Fruit fly (Drosophila melanogaster) whole organism, wandering third instar larva: ENCODE data around the gene CG5966.
A peak's percentile ranks its signal among the peaks of the same experiment; 100 is the strongest.

Source experiments
- Abd-B ChIP-seq: fragments of >200 bp; optimal IDR thresholded peaks from 2 replicates; lab custom pipeline; 2017; ENCODE audit warnings: missing biosample characterization, missing genetic modification characterization
- CG32264 ChIP-seq: fragments of 200-800 bp; sonication (Bioruptor generic); optimal IDR thresholded peaks from 2 replicates; lab custom pipeline; 2016; ENCODE audit warnings: missing biosample characterization, missing genetic modification characterization
- CG9705 ChIP-seq: fragments of 200-800 bp; sonication (Bioruptor generic); optimal IDR thresholded peaks from 2 replicates; lab custom pipeline; 2018; ENCODE audit warnings: missing biosample characterization, mild to moderate bottlenecking, missing genetic modification characterization
- CrebA ChIP-seq: fragments of 200-800 bp; sonication (Bioruptor generic); optimal IDR thresholded peaks from 2 replicates; lab custom pipeline; 2016; ENCODE audit warnings: missing biosample characterization, mild to moderate bottlenecking, missing genetic modification characterization, borderline replicate concordance
- Dfd ChIP-seq: fragments of >200 bp; optimal IDR thresholded peaks from 2 replicates; lab custom pipeline; 2017; ENCODE audit warnings: missing biosample characterization, missing genetic modification characterization
- Dif ChIP-seq: fragments of 200-275, 200-300 bp; sonication (Bioruptor generic); optimal IDR thresholded peaks from 2 replicates; lab custom pipeline; 2018; ENCODE audit warnings: missing biosample characterization, missing genetic modification characterization; ENCODE audit not compliant: partially characterized antibody
- GATAd ChIP-seq: sonication (Bioruptor generic); optimal IDR thresholded peaks from 2 replicates; lab custom pipeline; 2016; ENCODE audit warnings: missing biosample characterization, missing genetic modification characterization
- HLH106 ChIP-seq: fragments of 200-800 bp; optimal IDR thresholded peaks from 3 replicates; lab custom pipeline; 2019; ENCODE audit warnings: missing biosample characterization, mild to moderate bottlenecking, missing genetic modification characterization, moderate library complexity
- Hnf4 ChIP-seq: fragments of 200-800 bp; sonication (Bioruptor generic); optimal IDR thresholded peaks from 2 replicates; lab custom pipeline; 2016; ENCODE audit warnings: missing biosample characterization, mild to moderate bottlenecking, missing genetic modification characterization
- Hr83 ChIP-seq: fragments of 200-300 bp; sonication (Bioruptor generic); optimal IDR thresholded peaks from 2 replicates; lab custom pipeline; 2016; ENCODE audit warnings: missing biosample characterization, mild to moderate bottlenecking, missing genetic modification characterization, moderate library complexity; ENCODE audit not compliant: poor library complexity, severe bottlenecking
- Jra ChIP-seq: sonication (Bioruptor generic); optimal IDR thresholded peaks from 2 replicates; lab custom pipeline; 2016; ENCODE audit warnings: missing biosample characterization, missing genetic modification characterization
- Mio ChIP-seq: sonication (Bioruptor generic); optimal IDR thresholded peaks from 2 replicates; lab custom pipeline; 2016; ENCODE audit warnings: missing biosample characterization, missing genetic modification characterization
- Myc ChIP-seq: fragments of >200 bp; optimal IDR thresholded peaks from 2 replicates; lab custom pipeline; 2017
- N ChIP-seq: fragments of >200 bp; optimal IDR thresholded peaks from 2 replicates; lab custom pipeline; 2018; ENCODE audit warnings: missing biosample characterization, missing external identifiers, missing genetic modification characterization
- OdsH ChIP-seq: fragments of 200-800 bp; sonication (Bioruptor generic); optimal IDR thresholded peaks from 2 replicates; lab custom pipeline; 2016; ENCODE audit warnings: missing biosample characterization, mild to moderate bottlenecking, missing genetic modification characterization
- Rel ChIP-seq, 2 experiments: fragments of 200-800 bp; sonication (Bioruptor generic) in 1 of 2; optimal IDR thresholded peaks; 2 replicates in 1 of 2; 3 replicates in 1 of 2; lab custom pipeline; 2016 to 2019; ENCODE audit warnings: mild to moderate bottlenecking in 2 of 2, missing biosample characterization in 2 of 2, missing genetic modification characterization in 2 of 2, moderate library complexity in 1 of 2
- Sp1 ChIP-seq: fragments of 200-800 bp; sonication (Bioruptor generic); optimal IDR thresholded peaks from 3 replicates; lab custom pipeline; 2019; ENCODE audit warnings: missing biosample characterization, mild to moderate bottlenecking, missing genetic modification characterization, moderate library complexity
- Vsx2 ChIP-seq: fragments of 200-300, 225-300 bp; sonication (Bioruptor generic); optimal IDR thresholded peaks from 2 replicates; lab custom pipeline; 2018; ENCODE audit warnings: missing biosample characterization, missing genetic modification characterization; ENCODE audit not compliant: partially characterized antibody
- br ChIP-seq: fragments of 200-800 bp; sonication (Bioruptor generic); optimal IDR thresholded peaks from 2 replicates; lab custom pipeline; 2016; ENCODE audit warnings: missing biosample characterization, missing genetic modification characterization
- brk ChIP-seq: fragments of 200-800 bp; sonication (Bioruptor generic); optimal IDR thresholded peaks from 2 replicates; lab custom pipeline; 2016; ENCODE audit warnings: missing biosample characterization, mild to moderate bottlenecking, missing genetic modification characterization
- dl ChIP-seq, 2 experiments: fragments of 175-275, 200-275 bp in 1 of 2; fragments of 200-275 bp in 1 of 2; sonication (Bioruptor generic); optimal IDR thresholded peaks; lab custom pipeline; 2018; ENCODE audit warnings: mild to moderate bottlenecking in 2 of 2, missing biosample characterization in 2 of 2, missing genetic modification characterization in 2 of 2, moderate library complexity in 2 of 2; ENCODE audit not compliant: partially characterized antibody in 2 of 2, insufficient read depth in 1 of 2
- dmrt93B ChIP-seq: fragments of 200-800 bp; sonication (Bioruptor generic); optimal IDR thresholded peaks from 2 replicates; lab custom pipeline; 2018; ENCODE audit warnings: missing biosample characterization, mild to moderate bottlenecking, missing genetic modification characterization
- dsf ChIP-seq: sonication (Bioruptor generic); optimal IDR thresholded peaks from 2 replicates; lab custom pipeline; 2016; ENCODE audit warnings: missing biosample characterization, missing genetic modification characterization, borderline replicate concordance
- ey ChIP-seq: fragments of 200-800 bp; sonication (Bioruptor generic); optimal IDR thresholded peaks from 2 replicates; lab custom pipeline; 2016; ENCODE audit warnings: missing biosample characterization, missing genetic modification characterization
- foxo ChIP-seq, 2 experiments: fragments of 200-800 bp; sonication (Bioruptor generic); optimal IDR thresholded peaks; 2 replicates in 1 of 2; 3 replicates in 1 of 2; lab custom pipeline; 2016 to 2017; ENCODE audit warnings: missing biosample characterization in 2 of 2, missing genetic modification characterization in 2 of 2
- fru ChIP-seq: fragments of 200-800 bp; sonication (Bioruptor generic); optimal IDR thresholded peaks from 3 replicates; lab custom pipeline; 2016; ENCODE audit warnings: missing biosample characterization, mild to moderate bottlenecking, missing genetic modification characterization
- h ChIP-seq: fragments of 200-800 bp; sonication (Bioruptor generic); optimal IDR thresholded peaks from 3 replicates; lab custom pipeline; 2016; ENCODE audit warnings: missing biosample characterization, mild to moderate bottlenecking, missing genetic modification characterization
- jim ChIP-seq: fragments of 175-275, 200-325 bp; sonication (Bioruptor generic); optimal IDR thresholded peaks from 2 replicates; lab custom pipeline; 2016; ENCODE audit warnings: missing biosample characterization, mild to moderate bottlenecking, missing genetic modification characterization
- lola ChIP-seq: fragments of >200 bp; optimal IDR thresholded peaks from 2 replicates; lab custom pipeline; 2017; ENCODE audit warnings: missing biosample characterization, missing genetic modification characterization
- pan ChIP-seq: fragments of >200 bp; optimal IDR thresholded peaks from 2 replicates; lab custom pipeline; 2017
- psq ChIP-seq: fragments of 200-800 bp; sonication (Bioruptor generic); optimal IDR thresholded peaks from 3 replicates; lab custom pipeline; 2017; ENCODE audit warnings: missing biosample characterization, mild to moderate bottlenecking, missing genetic modification characterization, moderate library complexity
- rgr ChIP-seq: fragments of 200-800 bp; sonication (Bioruptor generic); optimal IDR thresholded peaks from 3 replicates; lab custom pipeline; 2016; ENCODE audit warnings: missing biosample characterization, mild to moderate bottlenecking, missing genetic modification characterization
- sage ChIP-seq: fragments of 200-800 bp; sonication (Bioruptor generic); optimal IDR thresholded peaks from 2 replicates; lab custom pipeline; 2016; ENCODE audit warnings: missing biosample characterization, mild to moderate bottlenecking, missing genetic modification characterization
- sv ChIP-seq: fragments of 200-800 bp; sonication (Bioruptor generic); optimal IDR thresholded peaks from 3 replicates; lab custom pipeline; 2016; ENCODE audit warnings: missing biosample characterization, missing genetic modification characterization
- tai ChIP-seq: sonication (Bioruptor generic); optimal IDR thresholded peaks from 2 replicates; lab custom pipeline; 2016; ENCODE audit warnings: missing biosample characterization, missing genetic modification characterization
- usp ChIP-seq: fragments of >200 bp; optimal IDR thresholded peaks from 2 replicates; lab custom pipeline; 2017; ENCODE audit warnings: missing biosample characterization, missing genetic modification characterization
- woc ChIP-seq: sonication (Bioruptor generic); optimal IDR thresholded peaks from 2 replicates; lab custom pipeline; 2016; ENCODE audit warnings: missing biosample characterization, mild to moderate bottlenecking, missing genetic modification characterization

The CG5966 gene

DNA sequence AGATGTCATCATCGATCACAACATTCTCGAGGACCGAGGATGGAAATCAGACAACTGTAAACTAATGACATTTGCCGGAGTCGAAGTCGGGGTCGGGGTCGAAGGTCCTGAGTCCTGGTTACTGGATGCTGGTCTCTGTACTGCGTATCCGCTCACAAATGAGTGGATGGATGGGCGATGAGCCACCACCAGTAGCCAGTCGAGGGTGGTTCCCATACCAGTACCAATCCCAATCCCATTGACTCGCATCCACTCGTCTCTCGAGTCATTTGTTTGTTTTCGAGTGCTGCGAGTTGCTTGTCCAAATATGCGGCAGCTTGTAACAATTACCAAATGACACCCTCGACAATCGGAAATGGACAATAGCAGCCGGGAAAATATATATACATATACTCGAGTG is 44.2 kb downstream of the CG5966 start:
- TF ChIP-seq dl (GFP tag; optimal IDR thresholded peaks at IDR 0.05; lab: Kevin White, UChicago; ENCODE audit: insufficient read depth in 1 of 2, partially characterized antibody in 2 of 2) (no peak), rgr (GFP tag; lab: Kevin White, UChicago) (no peak), pan (lab: Kevin White, UChicago) (no peak), dsf (GFP tag; lab: Kevin White, UChicago) (no peak), Hnf4 (GFP tag; lab: Kevin White, UChicago) (no peak)

DNA sequence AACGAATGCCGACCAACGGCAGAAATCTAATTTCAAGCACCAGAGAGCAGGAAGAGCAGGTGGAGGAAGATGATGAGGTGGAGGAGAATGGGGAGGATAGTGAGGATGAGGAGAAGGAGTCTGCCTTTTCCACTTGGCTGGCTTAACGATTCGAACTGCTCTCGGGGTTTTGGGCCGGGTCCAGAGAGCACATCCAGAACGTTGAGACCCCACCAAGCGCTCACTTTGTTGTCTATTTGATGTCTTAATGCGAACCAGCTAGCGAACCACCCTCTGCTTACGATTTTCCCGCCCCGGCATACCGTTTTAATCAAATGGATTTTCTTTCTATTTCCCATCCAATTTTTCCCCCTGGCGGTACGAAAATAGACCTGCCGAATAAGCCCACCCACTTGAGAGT is 46.1 kb downstream of the CG5966 start:
- TF ChIP-seq usp (GFP tag; lab: Kevin White, UChicago) (no peak), brk (GFP tag; lab: Kevin White, UChicago) (no peak), woc (GFP tag; lab: Kevin White, UChicago) (no peak), dl (GFP tag; optimal IDR thresholded peaks at IDR 0.05; lab: Kevin White, UChicago; ENCODE audit: insufficient read depth in 1 of 2, partially characterized antibody in 2 of 2) (no peak), h (no peak), GATAd (no peak), Sp1 (GFP tag; lab: Kevin White, UChicago) (no peak), Dfd (GFP tag; lab: Kevin White, UChicago) (no peak), Rel (GFP tag; optimal IDR thresholded peaks at IDR 0.05; lab: Kevin White, UChicago) (no peak), Rel (tag; optimal IDR thresholded peaks at IDR 0.05; lab: Kevin White, UChicago) (no peak), dmrt93B (no peak), Hnf4 (GFP tag; lab: Kevin White, UChicago) (no peak), jim (GFP tag; lab: Kevin White, UChicago) (no peak), Jra (GFP tag; lab: Kevin White, UChicago) (no peak), sage (no peak), Mio (GFP tag; lab: Kevin White, UChicago) (no peak), foxo (GFP tag; optimal IDR thresholded peaks at IDR 0.05; lab: Kevin White, UChicago) (no peak), dsf (GFP tag; lab: Kevin White, UChicago) (no peak), rgr (GFP tag; lab: Kevin White, UChicago) (no peak), tai (GFP tag; lab: Kevin White, UChicago) (no peak), OdsH (GFP tag; lab: Kevin White, UChicago) (no peak)

DNA sequence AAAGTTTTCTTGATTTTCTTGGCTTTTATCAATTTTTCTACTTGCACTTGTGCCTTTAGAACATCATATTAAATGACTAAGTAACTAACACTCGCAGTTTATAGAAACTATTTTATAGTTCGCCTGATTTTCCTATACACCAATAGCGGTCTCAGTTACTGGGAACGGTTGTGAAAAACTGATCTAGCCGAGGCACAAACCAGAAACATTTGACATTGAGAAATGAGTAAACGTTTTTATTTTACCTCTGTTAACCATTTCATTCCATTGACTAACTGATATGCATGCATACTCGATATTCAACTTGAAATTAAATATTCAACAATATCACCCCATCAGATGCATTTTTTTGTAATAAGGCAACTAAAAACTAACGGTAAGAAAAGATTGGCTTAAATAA is 46.8 kb downstream of the CG5966 start:
- TF ChIP-seq h (no peak), tai (GFP tag; lab: Kevin White, UChicago) (peak; percentile 26), Myc (peak; percentile 83), Vsx2 (GFP tag; lab: Kevin White, UChicago) (no peak)

DNA sequence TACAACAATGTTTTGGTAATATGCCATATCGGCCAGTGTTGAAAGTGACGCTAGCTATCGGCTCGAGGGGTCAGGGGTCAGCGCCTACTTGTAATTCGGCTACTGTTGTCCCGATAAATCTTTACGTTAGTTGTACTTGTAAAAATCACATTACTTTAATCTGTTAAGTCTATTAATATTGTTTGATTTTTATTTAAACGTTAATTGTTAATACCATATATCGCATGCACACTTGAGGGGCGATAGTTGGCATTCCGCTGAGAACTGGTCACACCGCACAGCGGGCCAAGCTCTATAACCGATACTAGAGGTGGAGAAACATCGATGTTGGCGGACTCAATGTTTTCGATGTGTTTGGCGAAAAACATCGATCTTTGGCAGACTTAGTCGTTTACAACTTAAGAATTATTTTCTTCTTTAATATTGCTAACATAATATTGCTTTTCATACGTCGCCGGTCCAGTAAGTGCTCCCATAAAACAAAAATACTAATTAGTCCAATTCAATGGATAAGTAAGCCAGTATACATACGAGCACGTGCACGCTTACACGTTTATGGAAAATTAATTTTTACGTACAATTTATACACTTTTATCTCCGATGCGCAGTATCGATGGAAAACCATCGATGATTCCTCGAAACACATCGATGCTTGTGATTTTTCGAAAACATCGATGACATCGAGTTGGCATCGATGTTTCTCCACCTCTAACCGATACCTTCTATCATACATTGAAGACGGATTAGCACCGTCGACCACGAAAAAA is 48.8 kb downstream of the CG5966 start, which contains the start of the genes rux and MCTS1:
Gene rux (minus strand): TSS at position 621 of the 767 bp plus-strand sequence.
Gene MCTS1 (plus strand): TSS at position 713 of the 767 bp plus-strand sequence.
- TF ChIP-seq dsf (GFP tag; lab: Kevin White, UChicago): no peak
- TF ChIP-seq pan (lab: Kevin White, UChicago): no peak
- peak; percentile 26 for TF ChIP-seq rgr (GFP tag; lab: Kevin White, UChicago)
- peak; percentile 72 for TF ChIP-seq woc (GFP tag; lab: Kevin White, UChicago)
- TF ChIP-seq lola (GFP tag; lab: Kevin White, UChicago): no peak
- no peak for TF ChIP-seq Mio (GFP tag; lab: Kevin White, UChicago)
- peak; percentile 35 for TF ChIP-seq h
- no peak for TF ChIP-seq Sp1 (GFP tag; lab: Kevin White, UChicago)
- no peak for TF ChIP-seq Rel (GFP tag; optimal IDR thresholded peaks at IDR 0.05; lab: Kevin White, UChicago)
- TF ChIP-seq Rel (tag; optimal IDR thresholded peaks at IDR 0.05; lab: Kevin White, UChicago): no peak
- TF ChIP-seq Hnf4 (GFP tag; lab: Kevin White, UChicago): peak; percentile 55
- peak; percentile 32 for TF ChIP-seq br (GFP tag; lab: Kevin White, UChicago)
- peak; percentile 4 for TF ChIP-seq ey
- no peak for TF ChIP-seq Abd-B (GFP tag; lab: Kevin White, UChicago)
- peak; percentile 57 for TF ChIP-seq fru (GFP tag; lab: Kevin White, UChicago)
- no peak for TF ChIP-seq CG9705 (GFP tag; lab: Kevin White, UChicago)
- no peak for TF ChIP-seq dl (GFP tag; optimal IDR thresholded peaks at IDR 0.05; lab: Kevin White, UChicago; ENCODE audit: insufficient read depth in 1 of 2, partially characterized antibody in 2 of 2)
- peak; percentile 52 for TF ChIP-seq brk (GFP tag; lab: Kevin White, UChicago)
- peak; percentile 29 for TF ChIP-seq HLH106 (tag; lab: Kevin White, UChicago)
- TF ChIP-seq psq (GFP tag; lab: Kevin White, UChicago): peak; percentile 17
- TF ChIP-seq jim (GFP tag; lab: Kevin White, UChicago): no peak
- no peak for TF ChIP-seq usp (GFP tag; lab: Kevin White, UChicago)
- TF ChIP-seq Jra (GFP tag; lab: Kevin White, UChicago): peak; percentile 39
- no peak for TF ChIP-seq CrebA (GFP tag; lab: Kevin White, UChicago)
- peak; percentile 60 for TF ChIP-seq Hr83 (GFP tag; lab: Kevin White, UChicago)
- peak; percentile 16 for TF ChIP-seq OdsH (GFP tag; lab: Kevin White, UChicago)
- no peak for TF ChIP-seq sv (GFP tag; lab: Kevin White, UChicago)
- no peak for TF ChIP-seq Dif (GFP tag; lab: Kevin White, UChicago)
- TF ChIP-seq tai (GFP tag; lab: Kevin White, UChicago): peak; percentile 54
- TF ChIP-seq Dfd (GFP tag; lab: Kevin White, UChicago): no peak
- TF ChIP-seq Myc: no peak
- peak in 1 of 2 experiments; percentile 52 for TF ChIP-seq foxo (GFP tag; optimal IDR thresholded peaks at IDR 0.05; lab: Kevin White, UChicago)
- TF ChIP-seq N (GFP tag; lab: Kevin White, UChicago): no peak
- no peak for TF ChIP-seq sage
- peak; percentile 60 for TF ChIP-seq GATAd
- no peak for TF ChIP-seq CG32264 (GFP tag; lab: Kevin White, UChicago)
- peak; percentile 25 for TF ChIP-seq dmrt93B
